Fruit fly (Drosophila melanogaster) whole organism, prepupa: ENCODE data around the gene CG9609.

Source experiments
- Blimp-1 ChIP-seq: fragments of 200-800 bp; sonication (Bioruptor generic); optimal IDR thresholded peaks from 3 replicates; lab custom pipeline; 2017; ENCODE audit warnings: missing biosample characterization, missing genetic modification characterization, mild to moderate bottlenecking, moderate library complexity, missing genetic modification reagents
- CG10631 ChIP-seq: fragments of 200-800 bp; sonication (Bioruptor generic); optimal IDR thresholded peaks from 2 replicates; lab custom pipeline; 2016; ENCODE audit warnings: missing biosample characterization, missing genetic modification characterization
- CG10669 ChIP-seq: fragments of 200-800 bp; sonication (Bioruptor generic); optimal IDR thresholded peaks from 3 replicates; lab custom pipeline; 2018; ENCODE audit warnings: missing biosample characterization, mild to moderate bottlenecking, missing genetic modification characterization, moderate library complexity
- CG11294 ChIP-seq: fragments of 200-800 bp; sonication (Bioruptor generic); IDR thresholded peaks from 2 replicates; pipeline ENCODE4 v1.3.6; 2022; ENCODE audit warnings: missing biosample characterization, missing genetic modification characterization
- CG11762 ChIP-seq: fragments of 200-800 bp; sonication (Bioruptor generic); optimal IDR thresholded peaks from 3 replicates; lab custom pipeline; 2016; ENCODE audit warnings: missing biosample characterization, missing genetic modification characterization; ENCODE audit not compliant: insufficient read depth
- CG11902 ChIP-seq: fragments of 200-800 bp; sonication (Bioruptor generic); optimal IDR thresholded peaks from 3 replicates; lab custom pipeline; 2016; ENCODE audit warnings: missing biosample characterization, missing genetic modification characterization
- CG15336 ChIP-seq: fragments of 200-800 bp; sonication (Bioruptor generic); IDR thresholded peaks from 2 replicates; pipeline ENCODE4 v1.3.6; 2022; ENCODE audit warnings: missing biosample characterization, missing genetic modification characterization
- CG16779 ChIP-seq: fragments of 200-800 bp; sonication (Bioruptor generic); optimal IDR thresholded peaks from 3 replicates; lab custom pipeline; 2017; ENCODE audit warnings: missing biosample characterization, mild to moderate bottlenecking, missing genetic modification characterization
- CG32006 ChIP-seq: fragments of 200-800 bp; sonication (Bioruptor generic); optimal IDR thresholded peaks from 3 replicates; lab custom pipeline; 2017; ENCODE audit warnings: missing biosample characterization, mild to moderate bottlenecking, missing genetic modification characterization
- CG34406 ChIP-seq: fragments of 200-800 bp; sonication (Bioruptor generic); optimal IDR thresholded peaks from 3 replicates; lab custom pipeline; 2016; ENCODE audit warnings: missing biosample characterization, missing genetic modification characterization
- CG6163 ChIP-seq: fragments of 200-800 bp; sonication (Bioruptor generic); IDR thresholded peaks from 3 replicates; pipeline ENCODE4 v1.3.6; 2022; ENCODE audit warnings: missing biosample characterization, missing genetic modification characterization
- CG6276 ChIP-seq: fragments of 200-800 bp; sonication (Bioruptor generic); optimal IDR thresholded peaks from 2 replicates; lab custom pipeline; 2017; ENCODE audit warnings: missing biosample characterization, mild to moderate bottlenecking, missing genetic modification characterization
- CG6808 ChIP-seq: fragments of 200-800 bp; sonication (Bioruptor generic); optimal IDR thresholded peaks from 3 replicates; lab custom pipeline; 2017; ENCODE audit warnings: missing biosample characterization, missing genetic modification characterization, mild to moderate bottlenecking, moderate library complexity, missing genetic modification reagents
- CG6854 ChIP-seq: fragments of 200-800 bp; sonication (Bioruptor generic); optimal IDR thresholded peaks from 2 replicates; lab custom pipeline; 2017; ENCODE audit warnings: missing biosample characterization, mild to moderate bottlenecking, missing genetic modification characterization
- CG7368 ChIP-seq: fragments of 200-800 bp; sonication (Bioruptor generic); optimal IDR thresholded peaks from 3 replicates; lab custom pipeline; 2016; ENCODE audit warnings: missing biosample characterization, missing genetic modification characterization
- CG8119 ChIP-seq: fragments of 200-800 bp; sonication (Bioruptor generic); IDR thresholded peaks from 3 replicates; pipeline ENCODE4 v1.3.6; 2022; ENCODE audit warnings: missing biosample characterization, missing genetic modification characterization
- CG8319 ChIP-seq: fragments of 200-800 bp; sonication (Bioruptor generic); optimal IDR thresholded peaks from 3 replicates; lab custom pipeline; 2016; ENCODE audit warnings: missing biosample characterization, missing genetic modification characterization
- CG8632 ChIP-seq: fragments of 200-800 bp; sonication (Bioruptor generic); optimal IDR thresholded peaks from 3 replicates; lab custom pipeline; 2016; ENCODE audit warnings: missing biosample characterization, missing genetic modification characterization
- CG9139 ChIP-seq: fragments of 200-800 bp; sonication (Bioruptor generic); optimal IDR thresholded peaks from 3 replicates; lab custom pipeline; 2017; ENCODE audit warnings: missing biosample characterization, mild to moderate bottlenecking, missing genetic modification characterization
- Eip78C ChIP-seq: fragments of 200-800 bp; sonication (Bioruptor generic); peaks from one replicate; lab custom pipeline; 2016; ENCODE audit warnings: missing biosample characterization, missing genetic modification characterization
- Eip93F ChIP-seq: fragments of 200-800 bp; sonication (Bioruptor generic); optimal IDR thresholded peaks from 2 replicates; lab custom pipeline; 2016; ENCODE audit warnings: missing biosample characterization, mild to moderate bottlenecking, missing genetic modification characterization
- Ets21C ChIP-seq: fragments of 200-800 bp; sonication (Bioruptor generic); optimal IDR thresholded peaks from 3 replicates; lab custom pipeline; 2016; ENCODE audit warnings: missing biosample characterization, missing genetic modification characterization
- Ets96B ChIP-seq: fragments of 200-800 bp; optimal IDR thresholded peaks from 2 replicates; lab custom pipeline; 2019; ENCODE audit warnings: missing biosample characterization, mild to moderate bottlenecking, missing genetic modification characterization, moderate library complexity
- Gug ChIP-seq: fragments of 200-800 bp; sonication (Bioruptor generic); IDR thresholded peaks from 2 replicates; pipeline ENCODE4 v1.3.6; 2022; ENCODE audit warnings: missing biosample characterization, missing genetic modification characterization
- Hr38 ChIP-seq: sonication (Bioruptor generic); optimal IDR thresholded peaks from 2 replicates; lab custom pipeline; 2016; ENCODE audit warnings: missing biosample characterization, missing genetic modification characterization
- Hr39 ChIP-seq: fragments of 200-800 bp; sonication (Bioruptor generic); optimal IDR thresholded peaks from 2 replicates; lab custom pipeline; 2016; ENCODE audit warnings: missing biosample characterization, missing genetic modification characterization
- Hr4 ChIP-seq: fragments of 200-800 bp; sonication (Bioruptor generic); optimal IDR thresholded peaks from 3 replicates; lab custom pipeline; 2016; ENCODE audit warnings: missing biosample characterization, missing genetic modification characterization
- OdsH ChIP-seq: fragments of 200-800 bp; sonication (Bioruptor generic); optimal IDR thresholded peaks from 3 replicates; lab custom pipeline; 2016; ENCODE audit warnings: missing biosample characterization, missing genetic modification characterization
- Smox ChIP-seq: fragments of 200-800 bp; sonication (Bioruptor generic); optimal IDR thresholded peaks from 3 replicates; lab custom pipeline; 2016; ENCODE audit warnings: missing biosample characterization, missing genetic modification characterization
- Sox102F ChIP-seq: fragments of 200-800 bp; sonication (Bioruptor generic); optimal IDR thresholded peaks from 2 replicates; lab custom pipeline; 2016; ENCODE audit warnings: missing biosample characterization, mild to moderate bottlenecking, missing genetic modification characterization
- Sox15 ChIP-seq: fragments of 200-800 bp; sonication (Bioruptor generic); optimal IDR thresholded peaks from 3 replicates; lab custom pipeline; 2016; ENCODE audit warnings: missing biosample characterization, missing genetic modification characterization
- achi ChIP-seq: fragments of 200-800 bp; sonication (Bioruptor generic); optimal IDR thresholded peaks from 3 replicates; lab custom pipeline; 2016; ENCODE audit warnings: missing biosample characterization, missing genetic modification characterization
- acj6 ChIP-seq: fragments of 200-800 bp; sonication (Bioruptor generic); optimal IDR thresholded peaks from 3 replicates; lab custom pipeline; 2016; ENCODE audit warnings: missing biosample characterization, missing genetic modification characterization
- cyc ChIP-seq: fragments of 200-800 bp; sonication (Bioruptor generic); optimal IDR thresholded peaks from 3 replicates; lab custom pipeline; 2016; ENCODE audit warnings: missing biosample characterization, missing genetic modification characterization
- dac ChIP-seq: fragments of 200-800 bp; sonication (Bioruptor generic); optimal IDR thresholded peaks from 2 replicates; lab custom pipeline; 2017; ENCODE audit warnings: missing biosample characterization, mild to moderate bottlenecking, missing genetic modification characterization
- dsx ChIP-seq: fragments of 200-800 bp; optimal IDR thresholded peaks from 3 replicates; lab custom pipeline; 2019; ENCODE audit warnings: missing biosample characterization, mild to moderate bottlenecking, missing genetic modification characterization, moderate library complexity; ENCODE audit not compliant: poor library complexity, severe bottlenecking
- eg ChIP-seq: fragments of 200-800 bp; sonication (Bioruptor generic); IDR thresholded peaks from 3 replicates; pipeline ENCODE4 v1.3.6; 2022; ENCODE audit warnings: missing biosample characterization, missing genetic modification characterization
- esn ChIP-seq: fragments of 200-800 bp; sonication (Bioruptor generic); optimal IDR thresholded peaks from 2 replicates; lab custom pipeline; 2016; ENCODE audit warnings: missing biosample characterization, mild to moderate bottlenecking, missing genetic modification characterization, moderate library complexity
- fd59A ChIP-seq: fragments of 200-800 bp; sonication (Bioruptor generic); optimal IDR thresholded peaks from 2 replicates; lab custom pipeline; 2017; ENCODE audit warnings: missing biosample characterization, mild to moderate bottlenecking, missing genetic modification characterization, missing genetic modification reagents
- fd85E ChIP-seq: fragments of 200-800 bp; sonication (Bioruptor generic); optimal IDR thresholded peaks from 3 replicates; lab custom pipeline; 2016; ENCODE audit warnings: missing biosample characterization, missing genetic modification characterization
- lz ChIP-seq: fragments of 200-800 bp; sonication (Bioruptor generic); optimal IDR thresholded peaks from 3 replicates; lab custom pipeline; 2016; ENCODE audit warnings: missing biosample characterization, missing genetic modification characterization
- salr ChIP-seq, 2 experiments: fragments of 200-800 bp; sonication (Bioruptor generic); optimal IDR thresholded peaks; 3 replicates each; lab custom pipeline; 2016 to 2018; ENCODE audit warnings: missing biosample characterization in 2 of 2, missing genetic modification characterization in 2 of 2, mild to moderate bottlenecking in 1 of 2
- spab ChIP-seq: fragments of 200-800 bp; sonication (Bioruptor generic); optimal IDR thresholded peaks from 2 replicates; lab custom pipeline; 2017; ENCODE audit warnings: missing biosample characterization, mild to moderate bottlenecking, missing genetic modification characterization, missing genetic modification reagents
- ss ChIP-seq, 2 experiments: fragments of 200-800 bp; sonication (Bioruptor generic); optimal IDR thresholded peaks; 2 replicates in 1 of 2; 3 replicates in 1 of 2; lab custom pipeline; 2017 to 2018; ENCODE audit warnings: mild to moderate bottlenecking in 2 of 2, missing biosample characterization in 2 of 2, missing genetic modification characterization in 2 of 2, moderate library complexity in 1 of 2
- svp ChIP-seq: fragments of 200-800 bp; sonication (Bioruptor generic); peaks from one replicate; lab custom pipeline; 2016; ENCODE audit warnings: missing biosample characterization, missing genetic modification characterization
- topi ChIP-seq: fragments of 200-800 bp; sonication (Bioruptor generic); optimal IDR thresholded peaks from 3 replicates; lab custom pipeline; 2016; ENCODE audit warnings: missing biosample characterization, missing genetic modification characterization
- vri ChIP-seq: fragments of 200-800 bp; sonication (Bioruptor generic); optimal IDR thresholded peaks from 3 replicates; lab custom pipeline; 2016; ENCODE audit warnings: missing biosample characterization, mild to moderate bottlenecking, missing genetic modification characterization

The CG9609 gene

DNA sequence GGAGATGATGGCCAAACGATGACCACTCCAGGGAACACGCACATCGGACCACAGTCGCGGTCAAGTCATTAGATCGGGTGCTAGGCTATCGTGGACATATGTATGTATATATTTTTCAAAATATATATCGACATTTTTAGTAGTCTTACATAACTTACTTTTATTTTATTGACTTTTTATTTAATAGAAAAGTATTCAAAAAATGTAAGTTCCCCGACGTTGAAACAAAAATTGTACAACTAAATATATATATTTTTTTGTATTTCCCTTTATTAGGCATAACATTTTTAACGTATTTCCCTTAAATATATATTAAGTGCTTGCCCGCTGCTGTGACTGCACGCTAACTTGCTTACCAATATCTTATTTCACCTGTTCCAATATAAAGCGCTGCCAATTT is 28.4 kb upstream of the CG9609 start (continued):
- TF ChIP-seq CG6276 = peak; percentile 35
- TF ChIP-seq CG9139 (GFP tag; lab: Kevin White, UChicago) = no peak
- peak; percentile 62 for TF ChIP-seq CG32006 (GFP tag; lab: Kevin White, UChicago)
- TF ChIP-seq Ets96B (tag; lab: Kevin White, UChicago) = peak; percentile 22
- TF ChIP-seq CG16779 (tag; lab: Kevin White, UChicago) = no peak
- no peak for TF ChIP-seq Eip93F (GFP tag; lab: Kevin White, UChicago)
- peak; percentile 68; the same call in 2 of the 3 replicates for TF ChIP-seq eg (GFP tag; lab: Robert Waterston, UW)
- TF ChIP-seq spab (GFP tag; lab: Kevin White, UChicago) = peak; percentile 0
- TF ChIP-seq CG6854 (GFP tag; lab: Kevin White, UChicago) = no peak
- TF ChIP-seq dsx (GFP tag; lab: Kevin White, UChicago) = peak; percentile 49
- TF ChIP-seq achi = peak; percentile 25
- TF ChIP-seq Hr38 (GFP tag; lab: Kevin White, UChicago) = no peak
- TF ChIP-seq CG15336 = peak; percentile 80
- no peak for TF ChIP-seq fd59A
- peak; percentile 37 for TF ChIP-seq Hr4 (GFP tag; lab: Kevin White, UChicago)
- TF ChIP-seq CG11902 (GFP tag; lab: Kevin White, UChicago) = no peak
- TF ChIP-seq lz (GFP tag; lab: Kevin White, UChicago) = no peak
- peak; percentile 72 for TF ChIP-seq CG8119
- no peak for TF ChIP-seq CG11762 (GFP tag; lab: Kevin White, UChicago)
- no peak for TF ChIP-seq fd85E
- no peak for TF ChIP-seq vri (GFP tag; lab: Kevin White, UChicago)
- TF ChIP-seq ss (GFP tag; optimal IDR thresholded peaks at IDR 0.05; lab: Kevin White, UChicago) = peak; percentile 43 to 48
- no peak for TF ChIP-seq CG8319
- no peak for TF ChIP-seq Sox102F (GFP tag; lab: Kevin White, UChicago)
- TF ChIP-seq CG34406 (GFP tag; lab: Kevin White, UChicago) = peak; percentile 1
- TF ChIP-seq CG10631 (GFP tag; lab: Kevin White, UChicago) = peak; percentile 6
- peak in 1 of 2 experiments; percentile 27 for TF ChIP-seq salr (GFP tag; optimal IDR thresholded peaks at IDR 0.05; lab: Kevin White, UChicago)
- TF ChIP-seq Gug (GFP tag; lab: Robert Waterston, UW) = peak; percentile 55
- peak; percentile 9 for TF ChIP-seq topi (GFP tag; lab: Kevin White, UChicago)
- TF ChIP-seq cyc = no peak

DNA sequence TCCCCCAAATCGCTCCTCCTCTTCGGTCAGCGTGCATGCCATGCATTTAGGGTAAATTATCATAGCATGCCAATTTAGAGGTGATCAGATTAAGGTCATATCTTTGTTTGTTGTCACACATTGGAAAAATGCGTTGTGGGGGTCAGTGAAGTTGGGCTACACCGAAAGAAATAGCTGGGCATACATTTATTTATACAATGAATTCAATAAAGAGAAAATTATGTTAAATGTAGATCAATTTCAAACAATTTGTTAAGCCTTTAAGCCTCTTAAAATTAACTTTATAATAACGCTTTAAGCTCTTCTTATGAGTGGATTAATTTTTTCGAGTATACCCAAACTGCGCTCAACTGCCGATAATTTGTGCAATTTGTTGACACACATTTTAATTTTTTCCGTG is 27.5 kb upstream of the CG9609 start:
- peak; percentile 60 for TF ChIP-seq svp (GFP tag; lab: Kevin White, UChicago)
- 0 out of 2 replicates have a peak, but pooled peaks have one; percentile 44 for TF ChIP-seq CG15336
- no peak for TF ChIP-seq CG8632 (GFP tag; lab: Kevin White, UChicago)
- no peak for TF ChIP-seq CG8319
- no peak for TF ChIP-seq Gug (GFP tag; lab: Robert Waterston, UW)
- TF ChIP-seq Sox102F (GFP tag; lab: Kevin White, UChicago) = no peak
- no peak for TF ChIP-seq Blimp-1 (GFP tag; lab: Kevin White, UChicago)
- no peak for TF ChIP-seq achi
- no peak for TF ChIP-seq CG6808
- peak; percentile 40; the same call in 1 of the 3 replicates for TF ChIP-seq eg (GFP tag; lab: Robert Waterston, UW)
- no peak for TF ChIP-seq CG34406 (GFP tag; lab: Kevin White, UChicago)
- TF ChIP-seq OdsH (GFP tag; lab: Kevin White, UChicago) = peak; percentile 31
- TF ChIP-seq acj6 = peak; percentile 12
- TF ChIP-seq Sox15 (GFP tag; lab: Kevin White, UChicago) = no peak
- TF ChIP-seq Ets96B (tag; lab: Kevin White, UChicago) = peak; percentile 1
- TF ChIP-seq Hr39 (GFP tag; lab: Kevin White, UChicago) = no peak
- TF ChIP-seq CG8119 = no peak
- no peak for TF ChIP-seq Smox
- peak; percentile 69 for TF ChIP-seq Eip78C (GFP tag; lab: Kevin White, UChicago)
- TF ChIP-seq esn (GFP tag; lab: Kevin White, UChicago) = no peak
- TF ChIP-seq CG7368 (GFP tag; lab: Kevin White, UChicago) = peak; percentile 4
- TF ChIP-seq ss (GFP tag; optimal IDR thresholded peaks at IDR 0.05; lab: Kevin White, UChicago) = no peak
- TF ChIP-seq CG10669 (GFP tag; lab: Kevin White, UChicago) = peak; percentile 14
- TF ChIP-seq fd59A = no peak
- peak; percentile 29 for TF ChIP-seq topi (GFP tag; lab: Kevin White, UChicago)
- no peak for TF ChIP-seq lz (GFP tag; lab: Kevin White, UChicago)
- no peak for TF ChIP-seq Hr38 (GFP tag; lab: Kevin White, UChicago)
- no peak for TF ChIP-seq dac (GFP tag; lab: Kevin White, UChicago)
- peak; percentile 26; the same call in 1 of the 2 replicates for TF ChIP-seq CG11294 (GFP tag; lab: Robert Waterston, UW)
- TF ChIP-seq Ets21C (GFP tag; lab: Kevin White, UChicago) = no peak
- no peak for TF ChIP-seq CG11902 (GFP tag; lab: Kevin White, UChicago)
- no peak for TF ChIP-seq spab (GFP tag; lab: Kevin White, UChicago)
- no peak for TF ChIP-seq CG6276
- peak; percentile 38 for TF ChIP-seq CG32006 (GFP tag; lab: Kevin White, UChicago)
- 0 out of 3 replicates have a peak, but pooled peaks have one; percentile 26 for TF ChIP-seq CG6163
- TF ChIP-seq CG10631 (GFP tag; lab: Kevin White, UChicago) = peak; percentile 6
